Fruit fly (Drosophila melanogaster) whole organism, embryonic: ENCODE data around the gene Plap.

Experiments
- CG10209 ChIP-seq: fragments of 200-800 bp; sonication (Bioruptor generic); optimal IDR thresholded peaks from 3 replicates; lab custom pipeline; 2017; ENCODE audit warnings: missing biosample characterization, mild to moderate bottlenecking, missing genetic modification characterization, missing genetic modification reagents
- CG10267 ChIP-seq: fragments of 200-800 bp; sonication (Bioruptor generic); optimal IDR thresholded peaks from 2 replicates; lab custom pipeline; 2018; ENCODE audit warnings: missing biosample characterization, mild to moderate bottlenecking, missing genetic modification characterization, moderate library complexity
- CG10366 ChIP-seq: fragments of 200-800 bp; sonication (Bioruptor generic); IDR thresholded peaks from 2 replicates; pipeline ENCODE4 v1.3.6; 2022; ENCODE audit warnings: missing biosample characterization, missing genetic modification characterization
- CG12391 ChIP-seq: fragments of 200-800 bp; sonication (Bioruptor generic); optimal IDR thresholded peaks from 3 replicates; lab custom pipeline; 2018; ENCODE audit warnings: missing biosample characterization, mild to moderate bottlenecking, missing genetic modification characterization, moderate library complexity
- CG12769 ChIP-seq: fragments of 200-800 bp; sonication (Bioruptor generic); optimal IDR thresholded peaks from 2 replicates; lab custom pipeline; 2019; ENCODE audit warnings: missing biosample characterization, mild to moderate bottlenecking, missing genetic modification characterization, moderate library complexity
- CG13296 ChIP-seq: fragments of 200-800 bp; sonication (Bioruptor generic); optimal IDR thresholded peaks from 3 replicates; lab custom pipeline; 2018; ENCODE audit warnings: missing biosample characterization, mild to moderate bottlenecking, missing genetic modification characterization
- CG13894 ChIP-seq: fragments of 200-800 bp; sonication (Bioruptor generic); optimal IDR thresholded peaks from 3 replicates; lab custom pipeline; 2018; ENCODE audit warnings: missing biosample characterization, mild to moderate bottlenecking, missing genetic modification characterization, moderate library complexity
- CG15601 ChIP-seq: fragments of 200-800 bp; sonication (Bioruptor generic); optimal IDR thresholded peaks from 3 replicates; lab custom pipeline; 2019; ENCODE audit warnings: missing biosample characterization, mild to moderate bottlenecking, missing genetic modification characterization, moderate library complexity
- CG1602 ChIP-seq: fragments of 200-800 bp; sonication (Bioruptor generic); optimal IDR thresholded peaks from 3 replicates; lab custom pipeline; 2016; ENCODE audit warnings: missing biosample characterization, missing genetic modification characterization
- CG16813 ChIP-seq: fragments of 200-800 bp; sonication (Bioruptor generic); IDR thresholded peaks from 3 replicates; pipeline ENCODE4 v1.3.6; 2022; ENCODE audit warnings: missing biosample characterization, missing genetic modification characterization; ENCODE audit not compliant: partially characterized antibody
- CG16815 ChIP-seq: fragments of 200-800 bp; sonication (Bioruptor generic); optimal IDR thresholded peaks from 3 replicates; lab custom pipeline; 2017; ENCODE audit warnings: missing biosample characterization, mild to moderate bottlenecking, missing genetic modification characterization
- CG17186 ChIP-seq: fragments of 200-800 bp; sonication (Bioruptor generic); optimal IDR thresholded peaks from 3 replicates; lab custom pipeline; 2017; ENCODE audit warnings: missing biosample characterization, missing genetic modification reagents, missing genetic modification characterization
- CG42726 ChIP-seq: fragments of 200-800 bp; sonication (Bioruptor generic); IDR thresholded peaks from 2 replicates; pipeline ENCODE4 v1.3.6; 2022; ENCODE audit warnings: missing biosample characterization, missing genetic modification characterization; ENCODE audit not compliant: partially characterized antibody
- CG6683 ChIP-seq: fragments of 200-800 bp; sonication (Bioruptor generic); optimal IDR thresholded peaks from 2 replicates; lab custom pipeline; 2017; ENCODE audit warnings: missing biosample characterization, mild to moderate bottlenecking, missing genetic modification characterization, missing genetic modification reagents
- CG8944 ChIP-seq: fragments of 200-800 bp; sonication (Bioruptor generic); optimal IDR thresholded peaks from 3 replicates; lab custom pipeline; 2016; ENCODE audit warnings: missing biosample characterization, missing genetic modification characterization
- CG9932 ChIP-seq: fragments of 200-800 bp; sonication (Bioruptor generic); IDR thresholded peaks from 2 replicates; pipeline ENCODE4 v1.3.6; 2022; ENCODE audit warnings: missing biosample characterization, missing genetic modification characterization
- D19A ChIP-seq: fragments of 200-800 bp; optimal IDR thresholded peaks from 3 replicates; lab custom pipeline; 2019; ENCODE audit warnings: missing biosample characterization, mild to moderate bottlenecking, missing genetic modification characterization, moderate library complexity
- ERR ChIP-seq: fragments of 200-800 bp; sonication (Bioruptor generic); optimal IDR thresholded peaks from 2 replicates; lab custom pipeline; 2016; ENCODE audit warnings: missing biosample characterization, missing genetic modification characterization
- Elba2 ChIP-seq: fragments of 200-800 bp; sonication (Bioruptor generic); optimal IDR thresholded peaks from 3 replicates; lab custom pipeline; 2016; ENCODE audit warnings: missing biosample characterization, missing genetic modification characterization
- Ets65A ChIP-seq: fragments of 200-800 bp; sonication (Bioruptor generic); peaks from one replicate; lab custom pipeline; 2016; ENCODE audit warnings: missing biosample characterization, missing genetic modification characterization
- Ets97D ChIP-seq: fragments of 200-800 bp; sonication (Bioruptor generic); optimal IDR thresholded peaks from 3 replicates; lab custom pipeline; 2016; ENCODE audit warnings: missing biosample characterization, missing genetic modification characterization
- Hmr ChIP-seq: fragments of 200-800 bp; sonication (Bioruptor generic); optimal IDR thresholded peaks from 3 replicates; lab custom pipeline; 2017; ENCODE audit warnings: mild to moderate bottlenecking, missing biosample characterization, missing genetic modification reagents, missing genetic modification characterization
- Lim3 ChIP-seq: fragments of 200-800 bp; sonication (Bioruptor generic); IDR thresholded peaks from 2 replicates; pipeline ENCODE4 v1.3.6; 2022; ENCODE audit warnings: missing biosample characterization, missing genetic modification characterization
- Myb ChIP-seq: fragments of 200-800 bp; sonication (Bioruptor generic); optimal IDR thresholded peaks from 2 replicates; lab custom pipeline; 2016; ENCODE audit warnings: missing biosample characterization, missing genetic modification characterization
- NFAT ChIP-seq: fragments of 200-800 bp; sonication (Bioruptor generic); IDR thresholded peaks from 2 replicates; pipeline ENCODE4 v1.3.6; 2022; ENCODE audit warnings: missing biosample characterization, missing genetic modification characterization
- Ptx1 ChIP-seq: fragments of 200-800 bp; sonication (Bioruptor generic); IDR thresholded peaks from 2 replicates; pipeline ENCODE4 v1.3.6; 2022; ENCODE audit warnings: missing biosample characterization, missing genetic modification characterization
- Six4 ChIP-seq: fragments of 200-800 bp; sonication (Bioruptor generic); optimal IDR thresholded peaks from 2 replicates; lab custom pipeline; 2016; ENCODE audit warnings: missing biosample characterization, missing genetic modification characterization
- cato ChIP-seq: fragments of 200-800 bp; sonication (Bioruptor generic); optimal IDR thresholded peaks from 2 replicates; lab custom pipeline; 2016; ENCODE audit warnings: missing biosample characterization, missing genetic modification characterization, borderline replicate concordance
- cg ChIP-seq: fragments of 200-800 bp; sonication (Bioruptor generic); optimal IDR thresholded peaks from 3 replicates; lab custom pipeline; 2019; ENCODE audit warnings: missing biosample characterization, mild to moderate bottlenecking, missing genetic modification characterization, moderate library complexity
- en ChIP-seq: fragments of 200-800 bp; sonication (Bioruptor generic); optimal IDR thresholded peaks from 2 replicates; lab custom pipeline; 2016; ENCODE audit warnings: missing biosample characterization, missing genetic modification characterization
- gce ChIP-seq: fragments of 200-800 bp; sonication (Bioruptor generic); IDR thresholded peaks from 3 replicates; pipeline ENCODE4 v1.3.6; 2022; ENCODE audit warnings: missing biosample characterization, missing genetic modification characterization
- gcm ChIP-seq: fragments of 200-800 bp; sonication (Bioruptor generic); optimal IDR thresholded peaks from 2 replicates; lab custom pipeline; 2019; ENCODE audit warnings: missing biosample characterization, mild to moderate bottlenecking, missing genetic modification characterization, moderate library complexity
- gfzf ChIP-seq: fragments of 200-800 bp; sonication (Bioruptor generic); optimal IDR thresholded peaks from 2 replicates; lab custom pipeline; 2016; ENCODE audit warnings: missing biosample characterization, mild to moderate bottlenecking, missing genetic modification characterization, moderate library complexity
- hkb ChIP-seq, 2 experiments: fragments of 200-800 bp in 1 of 2; fragments of >200 bp in 1 of 2; sonication (Bioruptor generic) in 1 of 2; IDR thresholded peaks in 1 of 2; optimal IDR thresholded peaks in 1 of 2; 2 replicates each; pipeline versions ENCODE4 v1.3.6 to Lab custom; 2017 to 2022; ENCODE audit warnings: missing biosample characterization in 1 of 2, missing genetic modification characterization in 1 of 2
- kah ChIP-seq: fragments of 200-800 bp; sonication (Bioruptor generic); optimal IDR thresholded peaks from 2 replicates; lab custom pipeline; 2018; ENCODE audit warnings: missing biosample characterization, mild to moderate bottlenecking, missing genetic modification characterization
- lilli ChIP-seq: fragments of 200-800 bp; sonication (Bioruptor generic); optimal IDR thresholded peaks from 3 replicates; lab custom pipeline; 2016; ENCODE audit warnings: missing biosample characterization, missing genetic modification characterization
- maf-S ChIP-seq: fragments of 200-800 bp; sonication (Bioruptor generic); optimal IDR thresholded peaks from 2 replicates; lab custom pipeline; 2016; ENCODE audit warnings: missing biosample characterization, missing genetic modification characterization
- oc ChIP-seq: fragments of 200-800 bp; sonication (Bioruptor generic); optimal IDR thresholded peaks from 2 replicates; lab custom pipeline; 2018; ENCODE audit warnings: missing biosample characterization, mild to moderate bottlenecking, missing genetic modification characterization, moderate library complexity
- phol ChIP-seq: fragments of 200-800 bp; sonication (Bioruptor generic); optimal IDR thresholded peaks from 3 replicates; lab custom pipeline; 2018; ENCODE audit warnings: missing biosample characterization, mild to moderate bottlenecking, missing genetic modification characterization, moderate library complexity
- pita ChIP-seq: fragments of 200-800 bp; sonication (Bioruptor generic); optimal IDR thresholded peaks from 2 replicates; lab custom pipeline; 2017; ENCODE audit warnings: missing biosample characterization, mild to moderate bottlenecking, missing genetic modification characterization
- salm ChIP-seq: fragments of 200-800 bp; sonication (Bioruptor generic); optimal IDR thresholded peaks from 2 replicates; lab custom pipeline; 2018; ENCODE audit warnings: missing biosample characterization, mild to moderate bottlenecking, missing genetic modification characterization
- scrt ChIP-seq: fragments of 200-800 bp; sonication (Bioruptor generic); optimal IDR thresholded peaks from 2 replicates; lab custom pipeline; 2018; ENCODE audit warnings: missing biosample characterization, mild to moderate bottlenecking, missing genetic modification characterization, moderate library complexity
- sisA ChIP-seq: fragments of 200-800 bp; sonication (Bioruptor generic); IDR thresholded peaks from 2 replicates; pipeline ENCODE4 v1.3.6; 2022; ENCODE audit warnings: missing biosample characterization, missing genetic modification characterization
- slou ChIP-seq: fragments of 200-800 bp; sonication (Bioruptor generic); optimal IDR thresholded peaks from 3 replicates; lab custom pipeline; 2016; ENCODE audit warnings: missing biosample characterization, missing genetic modification characterization
- tgo ChIP-seq: fragments of 200-800 bp; sonication (Bioruptor generic); IDR thresholded peaks from 3 replicates; pipeline ENCODE4 v1.3.6; 2022; ENCODE audit warnings: missing biosample characterization, missing genetic modification characterization
- zfh1 ChIP-seq: fragments of 200-800 bp; sonication (Bioruptor generic); IDR thresholded peaks from 3 replicates; pipeline ENCODE4 v1.3.6; 2022; ENCODE audit warnings: missing biosample characterization, missing genetic modification characterization

Gene Plap

dm6 chr2L:1144371-1145360 is 25.5 kb downstream of the Plap start (continued):
- TF ChIP-seq Ets97D (no peak), cato (GFP tag; lab: Kevin White, UChicago) (no peak), CG6683 (GFP tag; lab: Kevin White, UChicago) (no peak), zfh1 (peak; percentile 51; the same call in 1 of the 3 replicates), phol (tag; lab: Kevin White, UChicago) (peak; percentile 72), Elba2 (GFP tag; lab: Kevin White, UChicago) (no peak), CG12769 (peak; percentile 79), Ets65A (GFP tag; lab: Kevin White, UChicago) (peak; percentile 92), Myb (peak; percentile 5), Lim3 (GFP tag; lab: Robert Waterston, UW) (no peak), CG16815 (GFP tag; lab: Kevin White, UChicago) (peak; percentile 30), maf-S (GFP tag; lab: Kevin White, UChicago) (peak; percentile 7), Six4 (GFP tag; lab: Kevin White, UChicago) (peak; percentile 25), CG10209 (GFP tag; lab: Kevin White, UChicago) (peak; percentile 28), Ptx1 (GFP tag; lab: Robert Waterston, UW) (peak; percentile 59), en (GFP tag; lab: Kevin White, UChicago) (no peak), CG10366 (GFP tag; lab: Robert Waterston, UW) (peak; percentile 29), tgo (GFP tag; lab: Robert Waterston, UW) (peak; percentile 49; the same call in 2 of the 3 replicates), gce (no peak), NFAT (GFP tag; lab: Robert Waterston, UW) (no peak), CG8944 (peak; percentile 14), lilli (GFP tag; lab: Kevin White, UChicago) (peak; percentile 64), slou (no peak)

dm6 chr2L:1143286-1143685 is 26.9 kb downstream of the Plap start:
- peak; percentile 43 for TF ChIP-seq D19A
- TF ChIP-seq cg, result no peak
- TF ChIP-seq kah (GFP tag; lab: Kevin White, UChicago), result peak; percentile 75
- TF ChIP-seq ERR (GFP tag; lab: Kevin White, UChicago), result peak; percentile 87
- TF ChIP-seq CG42726 (GFP tag; lab: Robert Waterston, UW), result 0 out of 2 replicates have a peak, but pooled peaks have one; percentile 3
- TF ChIP-seq CG13894 (tag; lab: Kevin White, UChicago), result peak; percentile 44
- no peak for TF ChIP-seq CG17186 (GFP tag; lab: Kevin White, UChicago)
- TF ChIP-seq oc (tag; lab: Kevin White, UChicago), result no peak
- peak; percentile 17 for TF ChIP-seq Ets65A (GFP tag; lab: Kevin White, UChicago)
- TF ChIP-seq scrt (GFP tag; lab: Kevin White, UChicago), result peak; percentile 58
- TF ChIP-seq CG16813 (GFP tag; lab: Robert Waterston, UW), result no peak

- peak; percentile 66 for TF ChIP-seq pita
- TF ChIP-seq gfzf (GFP tag; lab: Kevin White, UChicago), result peak; percentile 56
- no peak for TF ChIP-seq salm (tag; lab: Kevin White, UChicago)
- no peak for TF ChIP-seq hkb (optimal IDR thresholded peaks at IDR 0.05; lab: Kevin White, UChicago)
- 0 out of 2 replicates have a peak, but pooled peaks have one; percentile 10 for TF ChIP-seq hkb (GFP tag; IDR thresholded peaks at IDR 0.05; lab: Robert Waterston, UW)
- no peak for TF ChIP-seq CG1602
- TF ChIP-seq gcm (GFP tag; lab: Kevin White, UChicago), result peak; percentile 9
- TF ChIP-seq CG12391 (tag; lab: Kevin White, UChicago), result peak; percentile 3
- TF ChIP-seq Hmr (GFP tag; lab: Kevin White, UChicago), result peak; percentile 74
- peak; percentile 100 for TF ChIP-seq CG15601 (tag; lab: Kevin White, UChicago)
- TF ChIP-seq Lim3 (GFP tag; lab: Robert Waterston, UW), result no peak
- no peak for TF ChIP-seq sisA (GFP tag; lab: Robert Waterston, UW)
- no peak for TF ChIP-seq CG9932
- no peak for TF ChIP-seq CG13296 (GFP tag; lab: Kevin White, UChicago)
- no peak for TF ChIP-seq CG10267
Measured at dm6 chr2L:1142730-1143281, 27.4 kb downstream of the Plap start, which contains the start of gene MFS3. Gene MFS3 (plus strand): TSS chr2L:1143201.
